Fruit fly (Drosophila melanogaster) whole organism: ENCODE data around the gene CG2663.

ENCODE experiments used
- CG8478 ChIP-seq: fragments of >200 bp; optimal IDR thresholded peaks from 2 replicates; lab custom pipeline; 2018; ENCODE audit warnings: inconsistent platforms
- Dll ChIP-seq: fragments of >200 bp; optimal IDR thresholded peaks from 2 replicates; lab custom pipeline; 2017
- EcR ChIP-seq, 2 experiments: fragments of >200 bp; optimal IDR thresholded peaks; 2 replicates each; lab custom pipeline; 2017; ENCODE audit warnings: missing biosample characterization in 2 of 2, missing genetic modification characterization in 2 of 2, missing genetic modification reagents in 2 of 2
- pan ChIP-seq: fragments of >200 bp; optimal IDR thresholded peaks from 2 replicates; lab custom pipeline; 2017
- psq ChIP-seq: fragments of >200 bp; optimal IDR thresholded peaks from 2 replicates; lab custom pipeline; 2017
- usp ChIP-seq: fragments of >200 bp; optimal IDR thresholded peaks from 2 replicates; lab custom pipeline; 2017; ENCODE audit warnings: missing biosample characterization, missing genetic modification characterization, mixed read lengths

CG2663 gene

DNA sequence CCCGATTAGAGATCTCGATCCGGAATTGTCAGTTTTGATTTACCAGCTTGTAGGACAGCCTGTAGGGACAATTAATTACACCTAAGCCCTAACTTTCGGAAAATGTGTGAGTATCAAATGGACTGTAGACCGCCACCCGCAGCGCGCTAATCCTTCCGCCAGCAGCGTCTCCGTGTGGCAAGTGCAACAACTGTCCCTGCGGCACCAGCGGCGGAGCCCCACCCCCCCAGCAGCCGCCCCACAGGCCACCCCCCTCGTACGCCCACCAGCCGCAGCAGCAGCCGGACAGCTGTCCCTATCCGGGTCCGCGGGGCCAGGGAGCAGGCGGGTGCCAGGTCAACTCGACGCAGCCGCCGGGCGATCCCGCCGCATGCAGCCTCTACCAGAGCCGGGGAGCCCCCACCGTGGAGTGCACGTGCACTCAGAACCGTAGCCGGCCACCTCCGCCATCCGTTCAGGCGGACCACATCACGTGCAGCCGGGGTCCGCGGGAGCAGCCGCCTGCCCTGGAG, 34.4 kb downstream of the CG2663 start, which contains the start of the genes CG31542 and CG34277:
Gene CG31542 (plus strand): TSS at position 51 of the 512 bp plus-strand sequence.
Gene CG34277 (plus strand): TSS at position 51 of the 512 bp plus-strand sequence.
- no peak for TF ChIP-seq usp (GFP tag; lab: Kevin White, UChicago)

- TF ChIP-seq psq (lab: Kevin White, UChicago) (no peak), pan (lab: Kevin White, UChicago) (no peak), EcR (GFP tag; optimal IDR thresholded peaks at IDR 0.05; lab: Kevin White, UChicago) (no peak), Dll (no peak), usp (GFP tag; lab: Kevin White, UChicago) (no peak), CG8478 (lab: Kevin White, UChicago) (no peak)
These were observed 35.7 kb downstream of the CG2663 start, which contains the start of gene Cerk for dm6 chr3R:5368170-5368781. Cerk (minus strand) TSS chr3R:5368306.

DNA sequence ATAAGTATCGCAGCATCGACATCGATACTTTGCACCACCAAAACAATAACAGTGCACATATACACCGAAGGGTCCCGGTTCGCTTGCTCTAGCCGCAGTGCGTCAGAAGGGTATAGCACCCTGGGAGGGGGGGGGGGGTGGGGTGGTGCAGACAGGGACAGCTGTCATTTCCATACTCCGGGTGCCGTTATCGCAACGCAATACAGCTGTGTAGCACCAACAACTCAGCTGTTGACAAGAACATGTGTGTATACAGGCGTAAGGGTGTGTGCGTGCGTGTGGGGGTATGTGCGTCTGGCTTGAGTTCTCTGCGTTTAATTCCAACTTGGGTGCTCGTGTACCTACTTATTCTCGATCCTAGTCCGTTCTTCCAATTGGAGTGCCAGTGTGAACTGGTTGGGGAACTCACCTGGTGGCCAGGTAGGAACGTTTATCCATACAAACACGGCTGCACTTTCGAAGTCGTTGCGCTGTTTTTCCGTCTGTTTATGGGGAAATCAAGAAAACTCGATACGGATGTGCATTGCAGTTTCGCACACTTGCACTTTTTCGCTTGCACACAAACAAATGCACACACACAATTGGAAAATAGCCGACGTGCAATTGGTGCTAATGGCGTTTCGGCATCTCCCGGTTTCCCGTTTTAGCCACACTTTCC, 36.3 kb downstream of the CG2663 start:
- TF ChIP-seq usp (GFP tag; lab: Kevin White, UChicago) (no peak), psq (lab: Kevin White, UChicago) (no peak), EcR (GFP tag; optimal IDR thresholded peaks at IDR 0.05; lab: Kevin White, UChicago) (no peak), Dll (no peak)

dm6 chr3R:5364539-5365273, 39.2 kb downstream of the CG2663 start:
- TF ChIP-seq EcR (GFP tag; optimal IDR thresholded peaks at IDR 0.05; lab: Kevin White, UChicago) (no peak), psq (lab: Kevin White, UChicago) (no peak), pan (lab: Kevin White, UChicago) (no peak), CG8478 (lab: Kevin White, UChicago) (no peak), usp (GFP tag; lab: Kevin White, UChicago) (no peak), Dll (no peak)

DNA sequence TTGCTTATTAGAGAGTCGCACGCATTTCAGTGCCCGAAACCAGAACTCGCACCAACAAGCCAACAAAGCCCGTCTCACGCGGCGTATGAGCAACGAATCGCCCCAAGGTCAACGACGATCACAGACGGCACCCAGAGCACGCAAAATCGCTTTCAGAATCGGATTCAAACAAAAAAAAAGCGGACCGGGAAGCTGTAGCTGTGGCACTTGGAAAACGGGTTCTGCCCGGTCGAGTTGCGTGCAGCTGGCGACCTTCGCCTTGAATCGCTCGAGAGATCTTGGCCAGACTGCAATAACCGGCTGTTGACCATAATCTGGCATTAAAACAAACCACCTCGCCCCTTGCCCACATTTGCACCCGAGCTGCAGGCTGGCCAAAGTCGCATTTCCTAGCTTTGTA, 40.5 kb downstream of the CG2663 start:
- TF ChIP-seq Dll, result no peak
- no peak for TF ChIP-seq pan (lab: Kevin White, UChicago)
- TF ChIP-seq CG8478 (lab: Kevin White, UChicago), result no peak
- TF ChIP-seq psq (lab: Kevin White, UChicago), result no peak
- TF ChIP-seq usp (GFP tag; lab: Kevin White, UChicago), result no peak
- no peak for TF ChIP-seq EcR (GFP tag; optimal IDR thresholded peaks at IDR 0.05; lab: Kevin White, UChicago)

dm6 chr3R:5361681-5362319, 42.1 kb downstream of the CG2663 start:
- TF ChIP-seq pan (lab: Kevin White, UChicago) (no peak), Dll (no peak), CG8478 (lab: Kevin White, UChicago) (no peak)

DNA sequence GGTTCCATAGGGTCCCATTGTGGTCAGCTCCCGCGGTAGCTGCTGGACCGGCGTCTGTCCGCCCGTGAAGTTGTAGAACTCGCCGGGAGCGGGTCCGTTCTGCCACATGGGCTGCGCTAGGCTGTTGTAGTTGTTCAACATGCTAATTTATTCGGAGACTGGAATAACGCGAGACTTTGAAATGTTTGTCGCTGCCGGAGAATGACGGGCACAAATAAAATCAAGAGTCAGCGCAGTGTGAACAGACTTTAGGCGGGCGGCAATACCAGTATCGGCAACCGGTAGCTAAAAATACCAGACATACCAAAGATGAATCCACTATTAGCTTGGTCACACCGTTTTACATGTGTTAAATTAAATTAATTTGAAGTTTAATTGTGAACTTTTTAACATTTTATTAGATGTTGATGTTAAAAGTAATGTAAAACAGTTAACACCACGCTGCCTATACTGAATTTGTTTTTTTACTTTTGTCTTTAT, 46.0 kb downstream of the CG2663 start, which contains the start of gene Prosbeta7:
Gene Prosbeta7 (minus strand): TSS at position 430 of the 480 bp plus-strand sequence.
- no peak for TF ChIP-seq psq (lab: Kevin White, UChicago)
- TF ChIP-seq pan (lab: Kevin White, UChicago), result no peak
- no peak for TF ChIP-seq Dll
- no peak for TF ChIP-seq CG8478 (lab: Kevin White, UChicago)
- TF ChIP-seq usp (GFP tag; lab: Kevin White, UChicago), result no peak
- no peak for TF ChIP-seq EcR (GFP tag; optimal IDR thresholded peaks at IDR 0.05; lab: Kevin White, UChicago)

DNA sequence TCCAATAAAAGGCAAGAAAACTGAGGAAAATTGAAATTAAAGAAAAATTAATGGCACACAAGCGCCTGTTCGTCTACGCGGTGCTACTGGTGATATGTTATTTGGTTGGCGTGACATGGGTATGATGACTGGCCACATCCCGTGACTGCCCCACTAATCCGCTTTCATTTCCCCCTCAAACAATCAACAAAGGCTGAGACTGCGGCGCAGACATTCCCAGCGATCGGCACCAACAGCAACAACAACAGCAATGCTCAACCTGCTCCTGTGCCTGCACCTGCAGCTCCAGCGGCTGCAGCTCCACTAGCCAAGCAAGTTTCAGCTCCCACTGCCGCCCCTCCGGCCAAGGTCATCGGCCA, 48.8 kb downstream of the CG2663 start:
- no peak for TF ChIP-seq psq (lab: Kevin White, UChicago)
- TF ChIP-seq EcR (GFP tag; optimal IDR thresholded peaks at IDR 0.05; lab: Kevin White, UChicago), result no peak
- no peak for TF ChIP-seq usp (GFP tag; lab: Kevin White, UChicago)
- TF ChIP-seq CG8478 (lab: Kevin White, UChicago), result no peak
- TF ChIP-seq Dll, result no peak
- TF ChIP-seq pan (lab: Kevin White, UChicago), result no peak

DNA sequence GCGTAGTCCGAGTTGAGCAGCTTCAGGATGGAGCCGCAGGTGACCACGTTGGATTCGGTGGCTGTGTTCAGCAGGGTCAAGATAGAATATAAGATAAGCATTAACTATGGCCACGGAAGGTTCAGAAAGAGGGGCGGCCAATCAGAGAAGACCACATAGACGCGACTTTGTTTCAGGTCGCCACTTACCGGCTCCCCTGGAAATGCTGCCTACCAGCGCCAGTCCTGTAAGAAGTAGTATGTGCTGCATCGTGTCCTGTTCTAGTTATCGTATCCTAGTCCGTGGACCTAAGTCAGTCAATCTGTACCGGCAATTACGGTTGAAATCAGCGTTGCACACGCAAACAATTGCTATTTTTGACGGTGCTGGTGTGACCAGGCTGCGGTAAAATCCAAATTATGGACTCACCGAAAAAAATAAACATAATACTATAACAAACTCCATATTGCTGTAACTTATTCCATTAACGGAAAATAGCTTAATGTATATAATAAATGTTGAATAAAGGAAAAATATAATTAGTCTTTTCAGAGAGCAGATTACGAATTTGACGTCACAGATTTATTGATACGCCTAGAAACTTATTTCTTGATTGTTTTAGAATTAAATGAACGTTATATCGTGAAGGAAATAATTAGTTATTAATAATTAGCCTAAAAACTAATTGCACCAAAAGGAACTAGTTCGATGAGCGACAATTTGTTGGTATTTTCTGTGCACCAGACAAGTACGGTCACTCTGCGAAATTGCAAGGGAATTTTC, 49.4 kb downstream of the CG2663 start, which contains the start of the genes CG11999 and CG1161:
Gene CG11999 (minus strand): TSS at position 375 of the 762 bp plus-strand sequence.
Gene CG1161 (plus strand): TSS at position 720 of the 762 bp plus-strand sequence.
- TF ChIP-seq usp (GFP tag; lab: Kevin White, UChicago) (no peak), EcR (GFP tag; optimal IDR thresholded peaks at IDR 0.05; lab: Kevin White, UChicago) (no peak), CG8478 (lab: Kevin White, UChicago) (no peak), psq (lab: Kevin White, UChicago) (no peak), pan (lab: Kevin White, UChicago) (no peak), Dll (no peak)
